Worm (Caenorhabditis elegans) whole organism, L3 larva: Measurements from ENCODE around the gene T07E3.2.

Source experiments
- aly-2 ChIP-seq: fragments of 150-350 bp; optimal IDR thresholded peaks from 2 replicates; lab custom pipeline; 2014; ENCODE audit warnings: missing biosample characterization, missing genetic modification characterization
- ceh-82 ChIP-seq: fragments of 150-350 bp; optimal IDR thresholded peaks from 2 replicates; lab custom pipeline; 2014; ENCODE audit warnings: missing biosample characterization, missing genetic modification characterization
- elt-3 ChIP-seq, 3 experiments: fragments of 150-350 bp in 1 of 3; sonication (generic microtip) in 2 of 3; optimal IDR thresholded peaks; 2 replicates in 2 of 3; 4 replicates in 1 of 3; lab custom pipeline; 2014 to 2017; ENCODE audit warnings: missing biosample characterization in 3 of 3, missing genetic modification characterization in 3 of 3
- lin-15B ChIP-seq: fragments of 150-350 bp; optimal IDR thresholded peaks from 2 replicates; lab custom pipeline; 2014; ENCODE audit warnings: missing biosample characterization, missing genetic modification characterization
- mdl-1 ChIP-seq: fragments of 150-350 bp; optimal IDR thresholded peaks from 2 replicates; lab custom pipeline; 2014; ENCODE audit warnings: missing biosample characterization, missing genetic modification characterization
- nfya-1 ChIP-seq: sonication (generic microtip); optimal IDR thresholded peaks from 2 replicates; lab custom pipeline; 2017; ENCODE audit warnings: missing genetic modification characterization, mild to moderate bottlenecking, missing compliant biosample characterization, antibody characterized with exemption, moderate library complexity; ENCODE audit not compliant: insufficient read depth
- nhr-11 ChIP-seq: fragments of 150-350 bp; optimal IDR thresholded peaks from 2 replicates; lab custom pipeline; 2014; ENCODE audit warnings: missing biosample characterization, missing genetic modification characterization
- nhr-12 ChIP-seq: fragments of 150-350 bp; optimal IDR thresholded peaks from 2 replicates; lab custom pipeline; 2014; ENCODE audit warnings: missing biosample characterization, missing genetic modification characterization
- snpc-4 ChIP-seq: fragments of 150-350 bp; optimal IDR thresholded peaks from 2 replicates; lab custom pipeline; 2014; ENCODE audit warnings: missing biosample characterization, missing genetic modification characterization
- unc-39 ChIP-seq: sonication (generic microtip); optimal IDR thresholded peaks from 4 replicates; lab custom pipeline; 2017; ENCODE audit warnings: missing biosample characterization, missing genetic modification characterization
- zag-1 ChIP-seq: fragments of 150-350 bp; optimal IDR thresholded peaks from 2 replicates; lab custom pipeline; 2014; ENCODE audit warnings: missing biosample characterization, missing genetic modification characterization
- ztf-4 ChIP-seq: fragments of 150-350 bp; optimal IDR thresholded peaks from 2 replicates; lab custom pipeline; 2014; ENCODE audit warnings: missing biosample characterization, missing genetic modification characterization

- TF ChIP-seq nfya-1 (tag; lab: Kevin White, UChicago) (no peak), nhr-12 (tag; lab: Kevin White, UChicago) (no peak), ztf-4 (tag; lab: Kevin White, UChicago) (no peak), aly-2 (no peak), snpc-4 (no peak), lin-15B (no peak), zag-1 (tag; lab: Kevin White, UChicago) (no peak), nhr-11 (no peak), elt-3 (tag; optimal IDR thresholded peaks at IDR 0.05; lab: Kevin White, UChicago) (no peak), mdl-1 (tag; lab: Kevin White, UChicago) (no peak), ceh-82 (no peak), unc-39 (no peak)
Observed at ce11 chrIII:6953978-6954377, 47.5 kb downstream of the T07E3.2 start.
